Fruit fly (Drosophila melanogaster): ENCODE results near the gene CG6125.

The CG6125 gene

DNA sequence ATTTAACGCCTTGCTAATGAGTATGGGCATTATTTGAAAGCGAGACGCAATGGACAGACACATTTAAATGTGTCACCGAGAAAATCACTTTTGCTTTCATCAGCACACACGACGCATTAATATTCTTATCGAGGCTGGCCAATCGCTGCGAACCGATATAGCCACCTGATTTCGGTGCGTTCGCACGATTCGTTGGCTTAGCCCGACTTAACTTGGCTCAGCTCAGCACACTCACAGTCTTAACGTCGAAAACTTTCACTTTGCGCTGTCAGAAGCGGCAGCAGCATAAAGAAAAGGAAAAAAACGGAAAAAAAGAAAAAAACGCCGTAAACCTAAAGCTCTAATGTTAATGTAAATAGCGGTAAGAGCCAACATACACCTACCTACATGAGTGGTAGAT lies 23.5 kb upstream of the CG6125 start:
- TF ChIP-seq HLH106 (tag; optimal IDR thresholded peaks at IDR 0.05) (no peak), jim (GFP tag; optimal IDR thresholded peaks at IDR 0.05) (no peak), Hr78 (GFP tag; optimal IDR thresholded peaks at IDR 0.05) (no peak), usp (GFP tag; optimal IDR thresholded peaks at IDR 0.05) (no peak), GATAd (GFP tag; optimal IDR thresholded peaks at IDR 0.05) (no peak), br (GFP tag; optimal IDR thresholded peaks at IDR 0.05) (no peak), tai (GFP tag; optimal IDR thresholded peaks at IDR 0.05) (no peak), pan (optimal IDR thresholded peaks at IDR 0.05) (no peak), Dif (GFP tag; optimal IDR thresholded peaks at IDR 0.05; ENCODE audit: partially characterized antibody) (no peak), dsf (GFP tag; optimal IDR thresholded peaks at IDR 0.05; ENCODE audit: borderline replicate concordance) (no peak), ey (GFP tag; optimal IDR thresholded peaks at IDR 0.05) (no peak), dmrt93B (GFP tag; optimal IDR thresholded peaks at IDR 0.05) (no peak), Abd-B (GFP tag; optimal IDR thresholded peaks at IDR 0.05) (no peak), foxo (GFP tag; optimal IDR thresholded peaks at IDR 0.05) (no peak), Dfd (GFP tag; optimal IDR thresholded peaks at IDR 0.05) (no peak)

DNA sequence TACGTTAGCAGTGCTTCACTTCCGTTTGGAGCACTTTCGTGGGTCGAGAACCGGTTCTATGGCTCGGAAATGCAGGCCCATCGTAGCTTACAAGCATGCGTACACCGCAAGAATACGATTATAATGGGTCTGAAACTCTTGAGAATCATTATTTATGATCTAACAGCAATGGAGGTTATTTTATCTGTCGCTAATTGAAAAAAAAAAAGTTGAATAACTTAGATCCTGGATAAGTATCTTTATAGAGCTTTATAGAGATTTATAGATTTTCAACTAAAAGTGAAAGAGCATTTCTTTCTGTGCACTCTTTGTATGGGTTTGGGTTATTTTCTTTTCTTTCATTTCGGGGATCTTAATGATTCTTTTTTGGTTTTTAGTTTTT lies 20.9 kb upstream of the CG6125 start:
- TF ChIP-seq Sp1 (GFP tag; optimal IDR thresholded peaks at IDR 0.05) (peak; percentile 89), Mio (GFP tag; optimal IDR thresholded peaks at IDR 0.05) (no peak), Hnf4 (GFP tag; optimal IDR thresholded peaks at IDR 0.05) (peak; percentile 83), psq (GFP tag; optimal IDR thresholded peaks at IDR 0.05) (peak; percentile 86), dmrt93B (GFP tag; optimal IDR thresholded peaks at IDR 0.05) (peak; percentile 57), OdsH (GFP tag; optimal IDR thresholded peaks at IDR 0.05) (peak; percentile 91), br (GFP tag; optimal IDR thresholded peaks at IDR 0.05) (peak; percentile 87), woc (GFP tag; optimal IDR thresholded peaks at IDR 0.05) (peak; percentile 81), Dfd (GFP tag; optimal IDR thresholded peaks at IDR 0.05) (no peak), CG9705 (GFP tag; optimal IDR thresholded peaks at IDR 0.05) (peak; percentile 31), sage (GFP tag; optimal IDR thresholded peaks at IDR 0.05) (peak; percentile 20), h (GFP tag; optimal IDR thresholded peaks at IDR 0.05) (peak; percentile 89), rgr (GFP tag; optimal IDR thresholded peaks at IDR 0.05) (peak; percentile 89), Hr83 (GFP tag; optimal IDR thresholded peaks at IDR 0.05; ENCODE audit: poor library complexity, severe bottlenecking) (no peak), pan (optimal IDR thresholded peaks at IDR 0.05) (no peak), brk (GFP tag; optimal IDR thresholded peaks at IDR 0.05) (peak; percentile 87), foxo (GFP tag; optimal IDR thresholded peaks at IDR 0.05) (peak in 1 of 2 experiments; percentile 89), fru (GFP tag; optimal IDR thresholded peaks at IDR 0.05) (peak; percentile 92), lola (GFP tag; optimal IDR thresholded peaks at IDR 0.05) (no peak), HLH106 (tag; optimal IDR thresholded peaks at IDR 0.05) (peak; percentile 83), N (GFP tag; optimal IDR thresholded peaks at IDR 0.05) (no peak), Rel (GFP tag; optimal IDR thresholded peaks at IDR 0.05) (no peak), Rel (tag; optimal IDR thresholded peaks at IDR 0.05) (peak; percentile 29), Jra (GFP tag; optimal IDR thresholded peaks at IDR 0.05) (peak; percentile 68), dl (GFP tag; optimal IDR thresholded peaks at IDR 0.05; ENCODE audit: insufficient read depth in 1 of 2, partially characterized antibody in 2 of 2) (no peak), jim (GFP tag; optimal IDR thresholded peaks at IDR 0.05) (no peak), tai (GFP tag; optimal IDR thresholded peaks at IDR 0.05) (peak; percentile 61), usp (GFP tag; optimal IDR thresholded peaks at IDR 0.05) (no peak), Abd-B (GFP tag; optimal IDR thresholded peaks at IDR 0.05) (no peak), dsf (GFP tag; optimal IDR thresholded peaks at IDR 0.05; ENCODE audit: borderline replicate concordance) (peak; percentile 6), Hr78 (GFP tag; optimal IDR thresholded peaks at IDR 0.05) (no peak), sv (GFP tag; optimal IDR thresholded peaks at IDR 0.05) (no peak), GATAd (GFP tag; optimal IDR thresholded peaks at IDR 0.05) (no peak), CG32264 (GFP tag; optimal IDR thresholded peaks at IDR 0.05) (peak; percentile 50), Vsx2 (GFP tag; optimal IDR thresholded peaks at IDR 0.05; ENCODE audit: partially characterized antibody) (no peak), ey (GFP tag; optimal IDR thresholded peaks at IDR 0.05) (peak; percentile 89), CrebA (GFP tag; optimal IDR thresholded peaks at IDR 0.05; ENCODE audit: borderline replicate concordance) (peak; percentile 20), Dif (GFP tag; optimal IDR thresholded peaks at IDR 0.05; ENCODE audit: partially characterized antibody) (no peak), Myc (optimal IDR thresholded peaks at IDR 0.05) (no peak)

Measured in whole organism, wandering third instar larva.